Worm (Caenorhabditis elegans) whole organism, L2 larva: ENCODE results near the gene old-1.

ENCODE experiments used
- ama-1 ChIP-seq: fragments of 150-350 bp; optimal IDR thresholded peaks from 2 replicates; lab custom pipeline; 2018; ENCODE audit warnings: inconsistent platforms
- blmp-1 ChIP-seq: sonication (generic microtip); optimal IDR thresholded peaks from 2 replicates; lab custom pipeline; 2017; ENCODE audit warnings: missing genetic modification characterization, mild to moderate bottlenecking, missing compliant biosample characterization, antibody characterized with exemption, moderate library complexity; ENCODE audit not compliant: insufficient read depth
- ceh-82 ChIP-seq: fragments of 150-350 bp; optimal IDR thresholded peaks from 2 replicates; lab custom pipeline; 2014; ENCODE audit warnings: missing biosample characterization, missing genetic modification characterization
- nhr-10 ChIP-seq: sonication (generic microtip); optimal IDR thresholded peaks from 2 replicates; lab custom pipeline; 2017; ENCODE audit warnings: missing biosample characterization, missing genetic modification characterization
- nhr-237 ChIP-seq: fragments of 150-350 bp; optimal IDR thresholded peaks from 2 replicates; lab custom pipeline; 2014; ENCODE audit warnings: missing biosample characterization, missing genetic modification characterization
- unc-39 ChIP-seq: fragments of 150-350 bp; optimal IDR thresholded peaks from 2 replicates; lab custom pipeline; 2014; ENCODE audit warnings: missing biosample characterization, missing genetic modification characterization
- ztf-4 ChIP-seq: fragments of 150-350 bp; optimal IDR thresholded peaks from 2 replicates; lab custom pipeline; 2014; ENCODE audit warnings: missing biosample characterization, missing genetic modification characterization

DNA sequence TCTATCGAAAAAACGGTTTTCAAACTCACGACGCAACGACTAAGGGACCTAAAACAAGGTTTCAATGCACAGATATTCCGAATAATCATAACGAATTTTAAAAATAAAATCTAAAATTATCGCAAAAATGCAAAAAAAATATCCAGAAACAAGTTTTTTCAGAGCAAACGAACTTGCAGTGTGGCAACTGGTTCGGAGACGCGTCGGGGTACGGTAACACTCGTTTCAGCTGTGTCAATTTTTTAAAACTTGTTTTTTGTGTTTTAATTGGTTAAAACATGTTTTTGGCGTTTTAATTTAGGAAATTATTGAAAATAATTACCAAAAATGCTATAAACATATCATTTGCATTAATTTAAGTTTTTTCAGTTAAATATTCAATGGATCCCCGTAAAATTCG, 23.9 kb upstream of the old-1 start, which contains the start of gene C08H9.16:
- TF ChIP-seq ama-1 (lab: Kevin White, UChicago) (no peak), unc-39 (tag; lab: Kevin White, UChicago) (no peak), ceh-82 (tag; lab: Kevin White, UChicago) (no peak), nhr-237 (tag; lab: Kevin White, UChicago) (no peak), nhr-10 (no peak), blmp-1 (peak; percentile 32), ztf-4 (no peak)
